Worm (Caenorhabditis elegans) whole organism, L1 larva: ENCODE results near the gene twk-4.

ENCODE experiments used
- C04F5.9 ChIP-seq: sonication (generic microtip); optimal IDR thresholded peaks from 2 replicates; lab custom pipeline; 2016; ENCODE audit warnings: missing genetic modification characterization, missing compliant biosample characterization
- aha-1 ChIP-seq: fragments of 150-350 bp; optimal IDR thresholded peaks from 2 replicates; lab custom pipeline; 2014; ENCODE audit warnings: missing biosample characterization, missing genetic modification characterization
- alr-1 ChIP-seq: fragments of 200-800 bp; sonication (Bioruptor generic); optimal IDR thresholded peaks from 2 replicates; lab custom pipeline; 2018; ENCODE audit warnings: borderline replicate concordance, mild to moderate bottlenecking, missing genetic modification characterization, missing compliant biosample characterization
- blmp-1 ChIP-seq: fragments of 150-350 bp; optimal IDR thresholded peaks from 2 replicates; lab custom pipeline; 2014; ENCODE audit warnings: missing biosample characterization, missing genetic modification characterization
- ceh-88 ChIP-seq: fragments of 200-800 bp; sonication (Bioruptor generic); IDR thresholded peaks from 2 replicates; pipeline ENCODE4 v1.3.6; 2022; ENCODE audit warnings: missing genetic modification characterization, missing compliant biosample characterization
- ceh-90 ChIP-seq: sonication (generic microtip); optimal IDR thresholded peaks from 2 replicates; lab custom pipeline; 2016; ENCODE audit warnings: missing genetic modification characterization, missing compliant biosample characterization
- ces-1 ChIP-seq: fragments of 150-350 bp; optimal IDR thresholded peaks from 2 replicates; lab custom pipeline; 2014; ENCODE audit warnings: missing biosample characterization, missing genetic modification reagents, missing genetic modification characterization
- dsc-1 ChIP-seq: sonication (generic microtip); optimal IDR thresholded peaks from 2 replicates; lab custom pipeline; 2016; ENCODE audit warnings: mild to moderate bottlenecking, missing genetic modification characterization, missing compliant biosample characterization
- egl-13 ChIP-seq: sonication (generic microtip); optimal IDR thresholded peaks from 2 replicates; lab custom pipeline; 2016; ENCODE audit warnings: missing genotype, missing genetic modification reagents, missing genetic modification characterization, missing compliant biosample characterization
- elt-3 ChIP-seq, 6 experiments: fragments of 150-350 bp in 1 of 6; sonication (generic microtip); optimal IDR thresholded peaks; 2 replicates each; lab custom pipeline; 2017 to 2018; ENCODE audit warnings: missing biosample characterization in 6 of 6, missing genetic modification characterization in 6 of 6, inconsistent platforms in 1 of 6
- ets-5 ChIP-seq: fragments of 200-800 bp; sonication (Bioruptor generic); IDR thresholded peaks from 2 replicates; pipeline ENCODE4 v1.3.6; 2022; ENCODE audit warnings: missing genetic modification characterization, missing compliant biosample characterization
- fkh-4 ChIP-seq: sonication (generic microtip); optimal IDR thresholded peaks from 2 replicates; lab custom pipeline; 2016; ENCODE audit warnings: missing compliant biosample characterization, missing genetic modification characterization, borderline replicate concordance
- fkh-8 ChIP-seq: sonication (generic microtip); optimal IDR thresholded peaks from 2 replicates; lab custom pipeline; 2016; ENCODE audit warnings: mild to moderate bottlenecking, missing genetic modification characterization, missing compliant biosample characterization
- grh-1 ChIP-seq: fragments of 200-800 bp; sonication (Bioruptor generic); IDR thresholded peaks from 2 replicates; pipeline ENCODE4 v1.3.6; 2022; ENCODE audit warnings: missing genetic modification reagents, missing genetic modification characterization, missing compliant biosample characterization
- hlh-4 ChIP-seq: sonication (generic microtip); optimal IDR thresholded peaks from 2 replicates; lab custom pipeline; 2016; ENCODE audit warnings: mild to moderate bottlenecking, missing genetic modification characterization, missing compliant biosample characterization
- isw-1 ChIP-seq: fragments of 200-800 bp; sonication (Bioruptor generic); IDR thresholded peaks from 2 replicates; pipeline ENCODE4 v1.3.6; 2022; ENCODE audit warnings: missing genetic modification characterization, missing compliant biosample characterization
- lin-14 ChIP-seq: fragments of 200-800 bp; sonication (Bioruptor generic); optimal IDR thresholded peaks from 2 replicates; lab custom pipeline; 2018; ENCODE audit warnings: mild to moderate bottlenecking, missing genetic modification characterization, moderate library complexity, missing compliant biosample characterization
- lin-15B ChIP-seq: fragments of 150-350 bp; sonication (generic microtip); optimal IDR thresholded peaks from 3 replicates; lab custom pipeline; 2014; ENCODE audit warnings: missing biosample characterization, missing genetic modification characterization
- lin-39 ChIP-seq: fragments of 150-350 bp; optimal IDR thresholded peaks from 2 replicates; lab custom pipeline; 2014; ENCODE audit warnings: missing biosample characterization, missing genetic modification reagents, missing genetic modification characterization
- lir-3 ChIP-seq: sonication (generic microtip); optimal IDR thresholded peaks from 2 replicates; lab custom pipeline; 2016; ENCODE audit warnings: mild to moderate bottlenecking, missing genetic modification characterization, moderate library complexity, missing compliant biosample characterization; ENCODE audit not compliant: poor library complexity
- mef-2 ChIP-seq: fragments of 150-350 bp; optimal IDR thresholded peaks from 2 replicates; lab custom pipeline; 2014; ENCODE audit warnings: missing biosample characterization, missing genetic modification characterization
- nhr-12 ChIP-seq: sonication (generic microtip); optimal IDR thresholded peaks from 2 replicates; lab custom pipeline; 2017; ENCODE audit warnings: missing biosample characterization, missing genetic modification characterization
- nhr-237 ChIP-seq: fragments of 150-350 bp; optimal IDR thresholded peaks from 2 replicates; lab custom pipeline; 2014; ENCODE audit warnings: missing biosample characterization, missing genetic modification characterization
- nhr-47 ChIP-seq: sonication (generic microtip); optimal IDR thresholded peaks from 2 replicates; lab custom pipeline; 2016; ENCODE audit warnings: mild to moderate bottlenecking, missing genetic modification characterization, moderate library complexity, missing compliant biosample characterization
- nhr-71 ChIP-seq: sonication (generic microtip); optimal IDR thresholded peaks from 2 replicates; lab custom pipeline; 2016; ENCODE audit warnings: mild to moderate bottlenecking, missing genetic modification characterization, moderate library complexity, missing compliant biosample characterization
- nhr-76 ChIP-seq: sonication (generic microtip); optimal IDR thresholded peaks from 2 replicates; lab custom pipeline; 2017; ENCODE audit warnings: missing biosample characterization, missing genetic modification characterization
- nhr-84 ChIP-seq: sonication (generic microtip); optimal IDR thresholded peaks from 2 replicates; lab custom pipeline; 2017; ENCODE audit warnings: missing biosample characterization, missing genetic modification characterization
- nhr-85 ChIP-seq: sonication (generic microtip); peaks from one replicate; lab custom pipeline; 2016; ENCODE audit warnings: missing genetic modification characterization, inconsistent platforms, missing compliant biosample characterization
- pag-3 ChIP-seq: sonication (generic microtip); optimal IDR thresholded peaks from 2 replicates; lab custom pipeline; 2017; ENCODE audit warnings: missing genetic modification characterization, mild to moderate bottlenecking, missing compliant biosample characterization, antibody characterized with exemption, borderline replicate concordance; ENCODE audit not compliant: insufficient read depth
- pqm-1 ChIP-seq: sonication (generic microtip); optimal IDR thresholded peaks from 3 replicates; lab custom pipeline; 2017; ENCODE audit warnings: missing biosample characterization, missing genetic modification characterization
- snu-23 ChIP-seq: sonication (generic microtip); optimal IDR thresholded peaks from 2 replicates; lab custom pipeline; 2016; ENCODE audit warnings: missing genetic modification characterization, missing compliant biosample characterization
- sox-4 ChIP-seq: sonication (generic microtip); optimal IDR thresholded peaks from 2 replicates; lab custom pipeline; 2016; ENCODE audit warnings: missing genetic modification characterization, missing compliant biosample characterization
- sup-37 ChIP-seq: fragments of 200-800 bp; sonication (Bioruptor generic); optimal IDR thresholded peaks from 2 replicates; lab custom pipeline; 2018; ENCODE audit warnings: mild to moderate bottlenecking, missing genetic modification characterization, missing compliant biosample characterization
- unc-130 ChIP-seq: fragments of 150-350 bp; optimal IDR thresholded peaks from 2 replicates; lab custom pipeline; 2017; ENCODE audit warnings: missing biosample characterization, missing genetic modification characterization, inconsistent platforms
- unc-30 ChIP-seq: sonication (generic microtip); optimal IDR thresholded peaks from 2 replicates; lab custom pipeline; 2017; ENCODE audit warnings: missing biosample characterization, missing genetic modification characterization
- zip-4 ChIP-seq: fragments of 200-800 bp; sonication (Bioruptor generic); optimal IDR thresholded peaks from 2 replicates; lab custom pipeline; 2018; ENCODE audit warnings: mild to moderate bottlenecking, missing genetic modification characterization, moderate library complexity, missing compliant biosample characterization
- ztf-4 ChIP-seq: fragments of 150-350 bp; optimal IDR thresholded peaks from 2 replicates; lab custom pipeline; 2014; ENCODE audit warnings: missing biosample characterization, missing genetic modification characterization

Gene twk-4

ce11 chrII:9154339-9154738, 39.8 kb downstream of the twk-4 start:
- TF ChIP-seq unc-30: no peak
- no peak for TF ChIP-seq hlh-4 (tag; lab: Kevin White, UChicago)
- TF ChIP-seq mef-2: no peak
- no peak for TF ChIP-seq egl-13
- TF ChIP-seq nhr-85 (tag; lab: Kevin White, UChicago): no peak
- TF ChIP-seq ces-1 (GFP tag; lab: Kevin White, UChicago): no peak
- TF ChIP-seq unc-130 (tag; lab: Kevin White, UChicago): no peak
- no peak for TF ChIP-seq grh-1 (GFP tag; lab: Robert Waterston, UW)
- no peak for TF ChIP-seq pag-3
- no peak for TF ChIP-seq ceh-88
- TF ChIP-seq dsc-1 (tag; lab: Kevin White, UChicago): no peak
- TF ChIP-seq blmp-1 (tag; lab: Kevin White, UChicago): no peak
- TF ChIP-seq sup-37 (GFP tag; lab: Kevin White, UChicago): no peak
- no peak for TF ChIP-seq zip-4 (GFP tag; lab: Kevin White, UChicago)
- no peak for TF ChIP-seq nhr-12 (tag; lab: Kevin White, UChicago)
- no peak for TF ChIP-seq alr-1
- no peak for TF ChIP-seq C04F5.9
- no peak for TF ChIP-seq snu-23 (GFP tag; lab: Kevin White, UChicago)
- no peak for TF ChIP-seq ceh-90
- no peak for TF ChIP-seq pqm-1 (tag; lab: Kevin White, UChicago)

- TF ChIP-seq fkh-4 (tag; lab: Kevin White, UChicago): no peak
- no peak for TF ChIP-seq ets-5 (GFP tag; lab: Robert Waterston, UW)
- TF ChIP-seq isw-1 (GFP tag; lab: Robert Waterston, UW): no peak
- TF ChIP-seq lin-39 (tag; lab: Kevin White, UChicago): no peak
- no peak for TF ChIP-seq ces-1 (GFP tag; lab: Kevin White, UChicago)
- TF ChIP-seq lin-15B (tag; lab: Kevin White, UChicago): no peak
- no peak for TF ChIP-seq nhr-76 (tag; lab: Kevin White, UChicago)
- no peak for TF ChIP-seq aha-1 (tag; lab: Kevin White, UChicago)
- TF ChIP-seq ceh-88: no peak
These were observed 41.9 kb downstream of the twk-4 start, which contains the start of gene col-78 for ce11 chrII:9152231-9152630. TSS of gene col-78 (plus strand) at chrII:9152531.

ce11 chrII:9148079-9148478, 46.0 kb downstream of the twk-4 start:
- peak; percentile 19 for TF ChIP-seq lin-14 (GFP tag; lab: Kevin White, UChicago)
- TF ChIP-seq elt-3 (tag; optimal IDR thresholded peaks at IDR 0.05; lab: Kevin White, UChicago): peak in 1 of 6 experiments; percentile 64
- TF ChIP-seq blmp-1 (tag; lab: Kevin White, UChicago): peak; percentile 77
- TF ChIP-seq nhr-237 (tag; lab: Kevin White, UChicago): no peak

- peak; percentile 44 for TF ChIP-seq hlh-4 (tag; lab: Kevin White, UChicago)
- TF ChIP-seq nhr-85 (tag; lab: Kevin White, UChicago): peak; percentile 48
- TF ChIP-seq fkh-8 (tag; lab: Kevin White, UChicago): no peak
These were observed 48.1 kb downstream of the twk-4 start, which contains the start of gene W07A12.4 for ce11 chrII:9145961-9146360. TSS of gene W07A12.4 (plus strand) at chrII:9146261.

ce11 chrII:9144366-9144765, 49.7 kb downstream of the twk-4 start:
- TF ChIP-seq lin-14 (GFP tag; lab: Kevin White, UChicago) (peak; percentile 3), egl-13 (no peak), ztf-4 (tag; lab: Kevin White, UChicago) (no peak), nhr-84 (tag; lab: Kevin White, UChicago) (no peak), aha-1 (tag; lab: Kevin White, UChicago) (no peak), lir-3 (tag; lab: Kevin White, UChicago) (no peak), nhr-47 (tag; lab: Kevin White, UChicago) (peak; percentile 30), sox-4 (tag; lab: Kevin White, UChicago) (no peak), fkh-8 (tag; lab: Kevin White, UChicago) (peak; percentile 81), C04F5.9 (no peak), nhr-76 (tag; lab: Kevin White, UChicago) (no peak), nhr-71 (tag; lab: Kevin White, UChicago) (peak; percentile 58)
- TF ChIP-seq, all 84 proteins: peak for 4
